Worm (Caenorhabditis elegans): ENCODE results near the gene ZK1320.3.

- no peak for TF ChIP-seq F13H6.1 (tag; optimal IDR thresholded peaks at IDR 0.05)
- no peak for TF ChIP-seq egl-27 (tag; optimal IDR thresholded peaks at IDR 0.05)
- no peak for TF ChIP-seq ama-1 (optimal IDR thresholded peaks at IDR 0.05)
- no peak for TF ChIP-seq unc-39 (tag; optimal IDR thresholded peaks at IDR 0.05)
- no peak for TF ChIP-seq unc-62 (GFP tag; optimal IDR thresholded peaks at IDR 0.05)
Observed at ce11 chrII:9686663-9687193, 26.5 kb upstream of the ZK1320.3 start, which contains the start of gene ZK1320.9.

Data from whole organism, L2 larva.